Fruit fly (Drosophila melanogaster): Measurements from ENCODE around the gene BRWD3.

dm6 chr3R:24319083-24319381 is 232 bp downstream of the BRWD3 start:
- TF ChIP-seq psq (optimal IDR thresholded peaks at IDR 0.05) (no peak), CG8478 (optimal IDR thresholded peaks at IDR 0.05) (no peak), pan (optimal IDR thresholded peaks at IDR 0.05) (no peak), Dll (optimal IDR thresholded peaks at IDR 0.05) (no peak), EcR (GFP tag; optimal IDR thresholded peaks at IDR 0.05) (no peak)

Data from whole organism.